Worm (Caenorhabditis elegans) whole organism, late embryonic: ENCODE results near the gene deg-1.

ENCODE experiments used
- C08G9.2 ChIP-seq: sonication (generic microtip); optimal IDR thresholded peaks from 2 replicates; lab custom pipeline; 2016; ENCODE audit warnings: mild to moderate bottlenecking, missing genetic modification characterization, moderate library complexity, missing compliant biosample characterization
- F13H6.1 ChIP-seq: sonication (generic microtip); optimal IDR thresholded peaks from 2 replicates; lab custom pipeline; 2016; ENCODE audit warnings: missing genetic modification characterization, missing compliant biosample characterization
- K09A11.1 ChIP-seq: sonication (generic microtip); optimal IDR thresholded peaks from 2 replicates; lab custom pipeline; 2017; ENCODE audit warnings: antibody characterized with exemption, mild to moderate bottlenecking, missing genetic modification characterization, missing compliant biosample characterization; ENCODE audit not compliant: insufficient read depth
- ama-1 ChIP-seq: fragments of 150-350 bp; optimal IDR thresholded peaks from 2 replicates; lab custom pipeline; 2014
- ceh-14 ChIP-seq: sonication (generic microtip); optimal IDR thresholded peaks from 2 replicates; lab custom pipeline; 2016; ENCODE audit warnings: missing genotype, missing genetic modification characterization, missing compliant biosample characterization
- ceh-18 ChIP-seq: sonication (generic microtip); optimal IDR thresholded peaks from 2 replicates; lab custom pipeline; 2016; ENCODE audit warnings: missing genetic modification characterization, missing compliant biosample characterization
- ceh-19 ChIP-seq: fragments of 200-800 bp; sonication (Bioruptor generic); optimal IDR thresholded peaks from 2 replicates; lab custom pipeline; 2018; ENCODE audit warnings: mild to moderate bottlenecking, missing genetic modification characterization, missing compliant biosample characterization
- ceh-2 ChIP-seq: sonication (generic microtip); optimal IDR thresholded peaks from 2 replicates; lab custom pipeline; 2016; ENCODE audit warnings: missing genotype, missing genetic modification characterization, missing compliant biosample characterization
- ceh-22 ChIP-seq: sonication (generic microtip); optimal IDR thresholded peaks from 2 replicates; lab custom pipeline; 2017; ENCODE audit warnings: missing biosample characterization, missing genetic modification characterization
- ceh-24 ChIP-seq: sonication (generic microtip); optimal IDR thresholded peaks from 2 replicates; lab custom pipeline; 2016; ENCODE audit warnings: mild to moderate bottlenecking, missing genetic modification characterization, missing compliant biosample characterization
- ceh-30 ChIP-seq: fragments of 150-350 bp; optimal IDR thresholded peaks from 2 replicates; lab custom pipeline; 2014; ENCODE audit warnings: missing biosample characterization, missing genetic modification characterization
- ceh-31 ChIP-seq: sonication (generic microtip); optimal IDR thresholded peaks from 2 replicates; lab custom pipeline; 2016; ENCODE audit warnings: missing genetic modification characterization, missing compliant biosample characterization
- ceh-45 ChIP-seq: fragments of 200-800 bp; sonication (Bioruptor generic); IDR thresholded peaks from 2 replicates; pipeline ENCODE4 v1.3.6; 2022; ENCODE audit warnings: missing genetic modification reagents, missing genetic modification characterization, missing compliant biosample characterization
- ceh-48 ChIP-seq: sonication (generic microtip); optimal IDR thresholded peaks from 2 replicates; lab custom pipeline; 2016; ENCODE audit warnings: missing genetic modification characterization, inconsistent platforms, missing compliant biosample characterization
- ceh-6 ChIP-seq: fragments of 200-800 bp; sonication (Bioruptor generic); optimal IDR thresholded peaks from 2 replicates; lab custom pipeline; 2018; ENCODE audit warnings: mild to moderate bottlenecking, missing genetic modification characterization, missing compliant biosample characterization
- dmd-4 ChIP-seq: sonication (generic microtip); optimal IDR thresholded peaks from 2 replicates; lab custom pipeline; 2016; ENCODE audit warnings: borderline replicate concordance, missing genetic modification characterization, missing compliant biosample characterization
- fkh-10 ChIP-seq: fragments of 150-350 bp; optimal IDR thresholded peaks from 2 replicates; lab custom pipeline; 2014; ENCODE audit warnings: missing biosample characterization, missing genetic modification reagents, missing genetic modification characterization
- fkh-6 ChIP-seq: sonication (generic microtip); optimal IDR thresholded peaks from 2 replicates; lab custom pipeline; 2016; ENCODE audit warnings: missing genetic modification characterization, missing compliant biosample characterization
- gmeb-2 ChIP-seq: sonication (generic microtip); optimal IDR thresholded peaks from 2 replicates; lab custom pipeline; 2016; ENCODE audit warnings: missing genetic modification characterization, inconsistent platforms, missing compliant biosample characterization
- hlh-13 ChIP-seq: fragments of 200-800 bp; sonication (Bioruptor generic); optimal IDR thresholded peaks from 2 replicates; lab custom pipeline; 2018; ENCODE audit warnings: mild to moderate bottlenecking, missing genetic modification characterization, missing compliant biosample characterization
- lim-6 ChIP-seq: sonication (generic microtip); optimal IDR thresholded peaks from 2 replicates; lab custom pipeline; 2016; ENCODE audit warnings: missing genetic modification characterization, missing compliant biosample characterization
- mec-3 ChIP-seq: sonication (generic microtip); optimal IDR thresholded peaks from 2 replicates; lab custom pipeline; 2016; ENCODE audit warnings: borderline replicate concordance, missing genetic modification characterization, missing compliant biosample characterization
- nfya-1 ChIP-seq: sonication (generic microtip); optimal IDR thresholded peaks from 2 replicates; lab custom pipeline; 2017; ENCODE audit warnings: missing genetic modification characterization, mild to moderate bottlenecking, missing compliant biosample characterization, antibody characterized with exemption, moderate library complexity
- npax-4 ChIP-seq: sonication (generic microtip); optimal IDR thresholded peaks from 2 replicates; lab custom pipeline; 2016; ENCODE audit warnings: missing genetic modification characterization, missing compliant biosample characterization
- odd-2 ChIP-seq: sonication (generic microtip); optimal IDR thresholded peaks from 2 replicates; lab custom pipeline; 2017; ENCODE audit warnings: antibody characterized with exemption, mild to moderate bottlenecking, missing genetic modification characterization, missing compliant biosample characterization
- pag-3 ChIP-seq: sonication (generic microtip); optimal IDR thresholded peaks from 2 replicates; lab custom pipeline; 2016; ENCODE audit warnings: missing compliant biosample characterization, missing genetic modification characterization, borderline replicate concordance
- pat-9 ChIP-seq: fragments of 200-800 bp; sonication (Bioruptor generic); optimal IDR thresholded peaks from 2 replicates; lab custom pipeline; 2018; ENCODE audit warnings: mild to moderate bottlenecking, missing genetic modification characterization, moderate library complexity, missing compliant biosample characterization
- pax-1 ChIP-seq: fragments of 150-350 bp; optimal IDR thresholded peaks from 2 replicates; lab custom pipeline; 2014; ENCODE audit warnings: missing biosample characterization, missing genetic modification characterization
- pha-4 ChIP-seq: fragments of 150-350 bp; optimal IDR thresholded peaks from 2 replicates; lab custom pipeline; 2018; ENCODE audit warnings: missing biosample characterization, missing genetic modification reagents, missing genetic modification characterization
- pqm-1 ChIP-seq: sonication (generic microtip); optimal IDR thresholded peaks from 2 replicates; lab custom pipeline; 2016; ENCODE audit warnings: missing genetic modification characterization, missing compliant biosample characterization
- ref-2 ChIP-seq: sonication (generic microtip); optimal IDR thresholded peaks from 2 replicates; lab custom pipeline; 2016; ENCODE audit warnings: missing genetic modification characterization, missing compliant biosample characterization
- rnt-1 ChIP-seq: sonication (generic microtip); optimal IDR thresholded peaks from 2 replicates; lab custom pipeline; 2016; ENCODE audit warnings: missing genetic modification characterization, missing compliant biosample characterization
- sdc-2 ChIP-seq: sonication (generic microtip); optimal IDR thresholded peaks from 2 replicates; lab custom pipeline; 2016; ENCODE audit warnings: missing genotype, missing genetic modification characterization, missing compliant biosample characterization
- sox-4 ChIP-seq: sonication (generic microtip); optimal IDR thresholded peaks from 2 replicates; lab custom pipeline; 2017; ENCODE audit warnings: mild to moderate bottlenecking, missing genetic modification characterization, inconsistent platforms, missing compliant biosample characterization
- tbx-2 ChIP-seq: sonication (generic microtip); optimal IDR thresholded peaks from 2 replicates; lab custom pipeline; 2016; ENCODE audit warnings: missing genetic modification characterization, missing compliant biosample characterization
- tbx-7 ChIP-seq: sonication (generic microtip); optimal IDR thresholded peaks from 2 replicates; lab custom pipeline; 2016; ENCODE audit warnings: missing genotype, missing genetic modification characterization, missing compliant biosample characterization
- ttx-3 ChIP-seq: sonication (generic microtip); optimal IDR thresholded peaks from 2 replicates; lab custom pipeline; 2016; ENCODE audit warnings: missing genetic modification reagents, missing genetic modification characterization, missing compliant biosample characterization
- unc-42 ChIP-seq: sonication (generic microtip); optimal IDR thresholded peaks from 2 replicates; lab custom pipeline; 2016; ENCODE audit warnings: missing genotype, missing genetic modification characterization, missing compliant biosample characterization
- unc-55 ChIP-seq: sonication (generic microtip); optimal IDR thresholded peaks from 2 replicates; lab custom pipeline; 2017; ENCODE audit warnings: missing biosample characterization, missing genetic modification reagents, missing genetic modification characterization
- zip-5 ChIP-seq: sonication (generic microtip); optimal IDR thresholded peaks from 2 replicates; lab custom pipeline; 2016; ENCODE audit warnings: missing genetic modification characterization, missing compliant biosample characterization
- ztf-16 ChIP-seq: sonication (generic microtip); optimal IDR thresholded peaks from 2 replicates; lab custom pipeline; 2017; ENCODE audit warnings: missing genetic modification characterization, missing compliant biosample characterization

The deg-1 gene

ce11 chrX:7712887-7713286, 40.0 kb upstream of the deg-1 start:
- TF ChIP-seq ceh-14 (tag; lab: Kevin White, UChicago) (peak; percentile 71), rnt-1 (tag; lab: Kevin White, UChicago) (no peak), ceh-30 (tag; lab: Kevin White, UChicago) (no peak), unc-42 (tag; lab: Kevin White, UChicago) (peak; percentile 97), ama-1 (lab: Kevin White, UChicago) (no peak), zip-5 (tag; lab: Kevin White, UChicago) (no peak), tbx-2 (tag; lab: Kevin White, UChicago) (peak; percentile 47), ref-2 (tag; lab: Kevin White, UChicago) (peak; percentile 46), ceh-22 (tag; lab: Kevin White, UChicago) (no peak), nfya-1 (tag; lab: Kevin White, UChicago) (peak; percentile 24), ceh-19 (GFP tag; lab: Kevin White, UChicago) (no peak), unc-55 (GFP tag; lab: Kevin White, UChicago) (peak; percentile 43), ceh-31 (peak; percentile 58), ceh-24 (tag; lab: Kevin White, UChicago) (no peak), odd-2 (no peak), tbx-7 (no peak), sdc-2 (tag; lab: Kevin White, UChicago) (peak; percentile 0), npax-4 (no peak)

ce11 chrX:7715463-7715862, 37.4 kb upstream of the deg-1 start:
- TF ChIP-seq ceh-6 = no peak
- TF ChIP-seq mec-3 (tag; lab: Kevin White, UChicago) = no peak
- TF ChIP-seq pax-1 (tag; lab: Kevin White, UChicago) = no peak
- peak; percentile 93 for TF ChIP-seq unc-55 (GFP tag; lab: Kevin White, UChicago)
- peak; percentile 65 for TF ChIP-seq ceh-18 (tag; lab: Kevin White, UChicago)
- no peak for TF ChIP-seq dmd-4
- TF ChIP-seq fkh-6 (tag; lab: Kevin White, UChicago) = no peak
- TF ChIP-seq rnt-1 (tag; lab: Kevin White, UChicago) = no peak
- no peak for TF ChIP-seq ttx-3 (tag; lab: Kevin White, UChicago)
- no peak for TF ChIP-seq K09A11.1

- TF ChIP-seq ceh-19 (GFP tag; lab: Kevin White, UChicago) (peak; percentile 6), hlh-13 (GFP tag; lab: Kevin White, UChicago) (no peak)
Measured at ce11 chrX:7718972-7719371, 33.9 kb upstream of the deg-1 start, which contains the start of gene K09F5.6. Gene K09F5.6 (plus strand): TSS chrX:7719272.

- TF ChIP-seq sox-4 (no peak), fkh-6 (tag; lab: Kevin White, UChicago) (no peak), ceh-14 (tag; lab: Kevin White, UChicago) (no peak), pha-4 (tag; lab: Kevin White, UChicago) (no peak), odd-2 (no peak), lim-6 (tag; lab: Kevin White, UChicago) (no peak), pag-3 (no peak), hlh-13 (GFP tag; lab: Kevin White, UChicago) (no peak), ceh-48 (tag; lab: Kevin White, UChicago) (no peak), C08G9.2 (tag; lab: Kevin White, UChicago) (no peak), ceh-18 (tag; lab: Kevin White, UChicago) (no peak), zip-5 (tag; lab: Kevin White, UChicago) (no peak)
- TF ChIP-seq, all 69 proteins: peak for 0
Measured at ce11 chrX:7720565-7720964, 32.3 kb upstream of the deg-1 start.

- TF ChIP-seq ztf-16 (tag; lab: Kevin White, UChicago) (no peak), ceh-14 (tag; lab: Kevin White, UChicago) (no peak), hlh-13 (GFP tag; lab: Kevin White, UChicago) (no peak), gmeb-2 (tag; lab: Kevin White, UChicago) (no peak), fkh-6 (tag; lab: Kevin White, UChicago) (no peak), pat-9 (tag; lab: Kevin White, UChicago) (no peak), pqm-1 (tag; lab: Kevin White, UChicago) (no peak), ceh-2 (no peak), K09A11.1 (no peak), pha-4 (tag; lab: Kevin White, UChicago) (no peak), zip-5 (tag; lab: Kevin White, UChicago) (no peak), fkh-10 (no peak), ceh-30 (tag; lab: Kevin White, UChicago) (no peak), sdc-2 (tag; lab: Kevin White, UChicago) (no peak), ceh-48 (tag; lab: Kevin White, UChicago) (no peak), pag-3 (no peak), ceh-45 (GFP tag; lab: Robert Waterston, UW) (no peak), C08G9.2 (tag; lab: Kevin White, UChicago) (no peak), F13H6.1 (no peak)
Measured at ce11 chrX:7724099-7724498, 28.8 kb upstream of the deg-1 start.
